Fruit fly (Drosophila melanogaster): ENCODE results near the gene mth.
A peak's percentile ranks its signal among the peaks of the same experiment; 100 is the strongest.

The mth gene

dm6 chr3L:377222-378071 is 30.7 kb upstream of the mth start (continued):
- TF ChIP-seq NC2α (GFP tag; optimal IDR thresholded peaks at IDR 0.05), result no peak
- TF ChIP-seq CG3995 (GFP tag; optimal IDR thresholded peaks at IDR 0.05), result peak; percentile 42
- no peak for TF ChIP-seq vnd (GFP tag; IDR thresholded peaks at IDR 0.05; ENCODE audit: partially characterized antibody)
- peak; percentile 93 for TF ChIP-seq CG11504 (tag; optimal IDR thresholded peaks at IDR 0.05)
- peak; percentile 60 for TF ChIP-seq ttk (GFP tag; IDR thresholded peaks at IDR 0.05)
- 0 out of 3 replicates have a peak, but pooled peaks have one; percentile 51 for TF ChIP-seq CG11456 (GFP tag; IDR thresholded peaks at IDR 0.05)
- TF ChIP-seq Bdp1 (GFP tag; optimal IDR thresholded peaks at IDR 0.05), result peak; percentile 37
- TF ChIP-seq lola (GFP tag; optimal IDR thresholded peaks at IDR 0.05), result peak in 1 of 3 experiments; percentile 95
- TF ChIP-seq unpg (GFP tag; optimal IDR thresholded peaks at IDR 0.05), result peak; percentile 95
- TF ChIP-seq PHDP (tag; optimal IDR thresholded peaks at IDR 0.05), result peak; percentile 96
- TF ChIP-seq CoRest (tag; optimal IDR thresholded peaks at IDR 0.05), result peak; percentile 91
- TF ChIP-seq Fer2 (tag; optimal IDR thresholded peaks at IDR 0.05), result peak; percentile 89
- peak; percentile 33 for TF ChIP-seq kay (GFP tag; optimal IDR thresholded peaks at IDR 0.05)
- peak; percentile 70 for TF ChIP-seq CG10959 (GFP tag; IDR thresholded peaks at IDR 0.05)
- TF ChIP-seq CG17186 (GFP tag; optimal IDR thresholded peaks at IDR 0.05), result peak; percentile 22
- peak; percentile 75 for TF ChIP-seq slbo (GFP tag; IDR thresholded peaks at IDR 0.05)
- no peak for TF ChIP-seq Elba2 (GFP tag; optimal IDR thresholded peaks at IDR 0.05)
- TF ChIP-seq CG17328 (GFP tag; IDR thresholded peaks at IDR 0.05), result peak; percentile 73
- TF ChIP-seq ap (GFP tag; IDR thresholded peaks at IDR 0.05), result peak; percentile 74
- TF ChIP-seq Med (GFP tag), result peak; percentile 75
- peak; percentile 95 for TF ChIP-seq lab (GFP tag; optimal IDR thresholded peaks at IDR 0.05)
- peak; percentile 60 for TF ChIP-seq wdn (GFP tag; IDR thresholded peaks at IDR 0.05)
- no peak for TF ChIP-seq aop (GFP tag; IDR thresholded peaks at IDR 0.05)
- peak; percentile 64 for TF ChIP-seq CG7928 (GFP tag; optimal IDR thresholded peaks at IDR 0.05)
- peak; percentile 84 for TF ChIP-seq YL-1 (GFP tag; optimal IDR thresholded peaks at IDR 0.05)
- TF ChIP-seq Dll (GFP tag; IDR thresholded peaks at IDR 0.05; ENCODE audit: partially characterized antibody), result no peak
- no peak for TF ChIP-seq CG33213 (GFP tag; optimal IDR thresholded peaks at IDR 0.05)
- TF ChIP-seq CG10654 (GFP tag; optimal IDR thresholded peaks at IDR 0.05), result peak; percentile 73
- TF ChIP-seq CG2199 (GFP tag; IDR thresholded peaks at IDR 0.05), result no peak
- TF ChIP-seq Deaf1 (tag; optimal IDR thresholded peaks at IDR 0.05), result peak; percentile 69
- peak; percentile 54 for TF ChIP-seq Rx (GFP tag; IDR thresholded peaks at IDR 0.05)
- peak; percentile 43 for TF ChIP-seq pros (GFP tag; optimal IDR thresholded peaks at IDR 0.05)
- TF ChIP-seq dmrt99B (tag; optimal IDR thresholded peaks at IDR 0.05), result peak; percentile 95
- peak; percentile 59 for TF ChIP-seq CG5245 (GFP tag; optimal IDR thresholded peaks at IDR 0.05)
- TF ChIP-seq CG4617 (GFP tag; optimal IDR thresholded peaks at IDR 0.05; ENCODE audit: borderline replicate concordance), result peak; percentile 35
- peak; percentile 71 for TF ChIP-seq CG30020 (tag; optimal IDR thresholded peaks at IDR 0.05)
- TF ChIP-seq Fer1 (GFP tag; optimal IDR thresholded peaks at IDR 0.05), result peak; percentile 97
- peak; percentile 63; the same call in 2 of the 3 replicates for TF ChIP-seq CG3726 (GFP tag; IDR thresholded peaks at IDR 0.05)
- TF ChIP-seq Gug (GFP tag; IDR thresholded peaks at IDR 0.05), result peak; percentile 43; the same call in 1 of the 4 replicates
- TF ChIP-seq Sry-β (GFP tag; optimal IDR thresholded peaks at IDR 0.05), result peak; percentile 35
- TF ChIP-seq CG6854 (GFP tag; optimal IDR thresholded peaks at IDR 0.05), result peak; percentile 91
- peak; percentile 85 for TF ChIP-seq nau (GFP tag; optimal IDR thresholded peaks at IDR 0.05)
- no peak for TF ChIP-seq CG12744 (GFP tag; optimal IDR thresholded peaks at IDR 0.05)
- TF ChIP-seq Hand (GFP tag; optimal IDR thresholded peaks at IDR 0.05), result peak; percentile 94
- peak; percentile 86 for TF ChIP-seq Spps (tag; optimal IDR thresholded peaks at IDR 0.05)
- no peak for TF ChIP-seq pzg (GFP tag; optimal IDR thresholded peaks at IDR 0.05)
- TF ChIP-seq bsh (GFP tag; optimal IDR thresholded peaks at IDR 0.05), result peak in 1 of 2 experiments; percentile 94
- TF ChIP-seq CG12299 (tag; optimal IDR thresholded peaks at IDR 0.05), result peak; percentile 92
